Fruit fly (Drosophila melanogaster) whole organism, wandering third instar larva: Measurements from ENCODE around the gene Spn75F.

Experiments used
- CG32264 ChIP-seq: fragments of 200-800 bp; sonication (Bioruptor generic); optimal IDR thresholded peaks from 2 replicates; lab custom pipeline; 2016; ENCODE audit warnings: missing biosample characterization, missing genetic modification characterization
- Dif ChIP-seq: fragments of 200-275, 200-300 bp; sonication (Bioruptor generic); optimal IDR thresholded peaks from 2 replicates; lab custom pipeline; 2018; ENCODE audit warnings: missing biosample characterization, missing genetic modification characterization; ENCODE audit not compliant: partially characterized antibody
- sage ChIP-seq: fragments of 200-800 bp; sonication (Bioruptor generic); optimal IDR thresholded peaks from 2 replicates; lab custom pipeline; 2016; ENCODE audit warnings: missing biosample characterization, mild to moderate bottlenecking, missing genetic modification characterization
- sv ChIP-seq: fragments of 200-800 bp; sonication (Bioruptor generic); optimal IDR thresholded peaks from 3 replicates; lab custom pipeline; 2016; ENCODE audit warnings: missing biosample characterization, missing genetic modification characterization
- tai ChIP-seq: sonication (Bioruptor generic); optimal IDR thresholded peaks from 2 replicates; lab custom pipeline; 2016; ENCODE audit warnings: missing biosample characterization, missing genetic modification characterization
- usp ChIP-seq: fragments of >200 bp; optimal IDR thresholded peaks from 2 replicates; lab custom pipeline; 2017; ENCODE audit warnings: missing biosample characterization, missing genetic modification characterization

DNA sequence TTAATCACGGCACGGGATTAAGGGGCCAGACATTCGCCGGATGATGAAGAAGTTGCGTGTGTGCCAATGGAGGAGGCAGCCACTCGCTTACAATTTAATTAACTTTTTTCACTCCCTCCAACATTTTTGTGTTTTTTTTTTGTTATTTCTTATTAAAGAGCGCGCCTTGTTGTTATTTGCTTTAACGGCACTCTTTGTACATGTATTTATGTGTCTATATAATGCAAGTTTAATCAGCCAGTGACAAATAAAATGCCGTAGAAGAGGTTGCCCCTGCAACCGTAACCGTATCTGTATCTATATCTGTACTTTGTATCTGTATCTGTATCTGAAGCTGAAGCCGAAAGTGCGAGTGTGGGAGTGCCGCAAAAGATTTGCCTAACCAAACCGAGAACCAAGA lies 31.8 kb upstream of the Spn75F start:
- no peak for TF ChIP-seq sv
- no peak for TF ChIP-seq CG32264 (GFP tag; lab: Kevin White, UChicago)
- no peak for TF ChIP-seq sage (GFP tag; lab: Kevin White, UChicago)
- no peak for TF ChIP-seq tai (GFP tag; lab: Kevin White, UChicago)
- no peak for TF ChIP-seq usp (GFP tag; lab: Kevin White, UChicago)
- no peak for TF ChIP-seq Dif
